Fruit fly (Drosophila melanogaster) whole organism, embryonic: ENCODE measurements around the gene Lamtor5.
A peak's percentile ranks its signal among the peaks of the same experiment; 100 is the strongest.

ENCODE experiments used
- ATbp ChIP-seq: fragments of 200-800 bp; sonication (Bioruptor generic); optimal IDR thresholded peaks from 2 replicates; lab custom pipeline; 2017; ENCODE audit warnings: missing biosample characterization, mild to moderate bottlenecking, missing genetic modification characterization, missing genetic modification reagents
- Bgb ChIP-seq: fragments of 200-800 bp; sonication (Bioruptor generic); IDR thresholded peaks from 2 replicates; pipeline ENCODE4 v1.3.6; 2022; ENCODE audit warnings: missing biosample characterization, missing genetic modification characterization; ENCODE audit not compliant: partially characterized antibody
- C15 ChIP-seq: fragments of 200-800 bp; sonication (Bioruptor generic); IDR thresholded peaks from 3 replicates; pipeline ENCODE4 v1.3.6; 2022; ENCODE audit warnings: missing biosample characterization, missing genetic modification characterization
- CG1024 ChIP-seq: fragments of 200-800 bp; sonication (Bioruptor generic); IDR thresholded peaks from 2 replicates; pipeline ENCODE4 v1.3.6; 2022; ENCODE audit warnings: missing biosample characterization, missing genetic modification characterization
- CG10321 ChIP-seq: fragments of 200-800 bp; sonication (Bioruptor generic); IDR thresholded peaks from 2 replicates; pipeline ENCODE4 v1.3.6; 2022; ENCODE audit warnings: missing biosample characterization, missing genetic modification characterization
- CG10431 ChIP-seq: fragments of 200-800 bp; sonication (Bioruptor generic); optimal IDR thresholded peaks from 3 replicates; lab custom pipeline; 2018; ENCODE audit warnings: missing biosample characterization, mild to moderate bottlenecking, missing genetic modification characterization
- CG10654 ChIP-seq: fragments of 200-800 bp; sonication (Bioruptor generic); optimal IDR thresholded peaks from 2 replicates; lab custom pipeline; 2016; ENCODE audit warnings: missing biosample characterization, missing genetic modification characterization
- CG12299 ChIP-seq: fragments of 200-800 bp; sonication (Bioruptor generic); optimal IDR thresholded peaks from 2 replicates; lab custom pipeline; 2018; ENCODE audit warnings: missing biosample characterization, mild to moderate bottlenecking, missing genetic modification characterization
- CG12744 ChIP-seq: fragments of 200-800 bp; sonication (Bioruptor generic); optimal IDR thresholded peaks from 2 replicates; lab custom pipeline; 2016; ENCODE audit warnings: missing biosample characterization, missing genetic modification characterization
- CG13287 ChIP-seq: fragments of 200-800 bp; sonication (Bioruptor generic); IDR thresholded peaks from 2 replicates; pipeline ENCODE4 v1.3.6; 2022; ENCODE audit warnings: missing biosample characterization, missing genetic modification characterization; ENCODE audit not compliant: partially characterized antibody
- CG1529 ChIP-seq: fragments of 200-800 bp; sonication (Bioruptor generic); optimal IDR thresholded peaks from 3 replicates; lab custom pipeline; 2018; ENCODE audit warnings: missing biosample characterization, missing genetic modification characterization
- CG15514 ChIP-seq: fragments of 200-800 bp; sonication (Bioruptor generic); optimal IDR thresholded peaks from 3 replicates; lab custom pipeline; 2017; ENCODE audit warnings: missing biosample characterization, missing genetic modification characterization, mild to moderate bottlenecking, moderate library complexity, missing genetic modification reagents
- CG1602 ChIP-seq: fragments of 200-800 bp; sonication (Bioruptor generic); optimal IDR thresholded peaks from 3 replicates; lab custom pipeline; 2016; ENCODE audit warnings: missing biosample characterization, missing genetic modification characterization
- CG16815 ChIP-seq: fragments of 200-800 bp; sonication (Bioruptor generic); optimal IDR thresholded peaks from 3 replicates; lab custom pipeline; 2017; ENCODE audit warnings: missing biosample characterization, mild to moderate bottlenecking, missing genetic modification characterization
- CG16863 ChIP-seq: fragments of 200-800 bp; sonication (Bioruptor generic); optimal IDR thresholded peaks from 3 replicates; lab custom pipeline; 2016; ENCODE audit warnings: missing biosample characterization, missing genetic modification characterization
- CG18619 ChIP-seq: fragments of 200-800 bp; sonication (Bioruptor generic); optimal IDR thresholded peaks from 3 replicates; lab custom pipeline; 2017; ENCODE audit warnings: missing biosample characterization, mild to moderate bottlenecking, missing genetic modification characterization
- CG31365 ChIP-seq: fragments of 200-800 bp; sonication (Bioruptor generic); optimal IDR thresholded peaks from 2 replicates; lab custom pipeline; 2018; ENCODE audit warnings: missing biosample characterization, mild to moderate bottlenecking, missing genetic modification characterization
- CG3163 ChIP-seq: fragments of 200-800 bp; sonication (Bioruptor generic); optimal IDR thresholded peaks from 3 replicates; lab custom pipeline; 2016; ENCODE audit warnings: missing biosample characterization, missing genetic modification characterization
- CG3838 ChIP-seq: fragments of 200-800 bp; sonication (Bioruptor generic); optimal IDR thresholded peaks from 3 replicates; lab custom pipeline; 2016; ENCODE audit warnings: missing biosample characterization, missing genetic modification characterization
- CG3847 ChIP-seq: fragments of 200-800 bp; sonication (Bioruptor generic); IDR thresholded peaks from 2 replicates; pipeline ENCODE4 v1.3.6; 2022; ENCODE audit warnings: missing biosample characterization, missing genetic modification characterization
- CG4360 ChIP-seq: fragments of 200-800 bp; sonication (Bioruptor generic); IDR thresholded peaks from 2 replicates; pipeline ENCODE4 v1.3.6; 2022; ENCODE audit warnings: missing biosample characterization, missing genetic modification characterization
- CG6854 ChIP-seq: fragments of 200-800 bp; sonication (Bioruptor generic); optimal IDR thresholded peaks from 3 replicates; lab custom pipeline; 2017; ENCODE audit warnings: missing biosample characterization, mild to moderate bottlenecking, missing genetic modification characterization
- CG8281 ChIP-seq: fragments of 200-800 bp; sonication (Bioruptor generic); optimal IDR thresholded peaks from 2 replicates; lab custom pipeline; 2018; ENCODE audit warnings: missing biosample characterization, mild to moderate bottlenecking, missing genetic modification characterization, moderate library complexity
- CrebB ChIP-seq: fragments of 200-800 bp; sonication (Bioruptor generic); optimal IDR thresholded peaks from 3 replicates; lab custom pipeline; 2018; ENCODE audit warnings: missing biosample characterization, mild to moderate bottlenecking, missing genetic modification characterization
- Ets65A ChIP-seq: fragments of 200-800 bp; sonication (Bioruptor generic); peaks from one replicate; lab custom pipeline; 2016; ENCODE audit warnings: missing biosample characterization, missing genetic modification characterization
- Hr3 ChIP-seq: fragments of 200-800 bp; sonication (Bioruptor generic); optimal IDR thresholded peaks from 3 replicates; lab custom pipeline; 2016; ENCODE audit warnings: missing biosample characterization, missing genetic modification characterization
- MTF-1 ChIP-seq: fragments of 200-800 bp; sonication (Bioruptor generic); optimal IDR thresholded peaks from 2 replicates; lab custom pipeline; 2018; ENCODE audit warnings: missing biosample characterization, mild to moderate bottlenecking, missing genetic modification characterization, borderline replicate concordance
- Meics ChIP-seq: fragments of 200-800 bp; sonication (Bioruptor generic); optimal IDR thresholded peaks from 2 replicates; lab custom pipeline; 2017; ENCODE audit warnings: missing biosample characterization, mild to moderate bottlenecking, missing genetic modification characterization
- NC2α ChIP-seq: fragments of 200-800 bp; sonication (Bioruptor generic); optimal IDR thresholded peaks from 2 replicates; lab custom pipeline; 2016; ENCODE audit warnings: missing biosample characterization, missing genetic modification characterization
- Nf-YB ChIP-seq: fragments of 200-800 bp; sonication (Bioruptor generic); optimal IDR thresholded peaks from 3 replicates; lab custom pipeline; 2019; ENCODE audit warnings: missing biosample characterization, mild to moderate bottlenecking, missing genetic modification characterization, moderate library complexity
- Poxn ChIP-seq: fragments of 200-800 bp; sonication (Bioruptor generic); IDR thresholded peaks from 2 replicates; pipeline ENCODE4 v1.3.6; 2022; ENCODE audit warnings: missing biosample characterization, missing genetic modification characterization
- Rfx ChIP-seq: fragments of 200-800 bp; sonication (Bioruptor generic); IDR thresholded peaks from 2 replicates; pipeline ENCODE4 v1.3.6; 2022; ENCODE audit warnings: missing biosample characterization, missing genetic modification characterization
- TFAM ChIP-seq: fragments of 200-800 bp; sonication (Bioruptor generic); optimal IDR thresholded peaks from 2 replicates; lab custom pipeline; 2017; ENCODE audit warnings: missing biosample characterization, missing genetic modification characterization, inconsistent platforms
- cas ChIP-seq: fragments of 200-800 bp; sonication (Bioruptor generic); IDR thresholded peaks from 2 replicates; pipeline ENCODE4 v1.3.6; 2022; ENCODE audit warnings: missing biosample characterization, missing genetic modification characterization
- chif ChIP-seq, 2 experiments: fragments of 200-800 bp; sonication (Bioruptor generic); optimal IDR thresholded peaks; 3 replicates each; lab custom pipeline; 2016; ENCODE audit warnings: missing biosample characterization in 2 of 2, missing genetic modification characterization in 2 of 2
- corto ChIP-seq: fragments of 200-800 bp; sonication (Bioruptor generic); optimal IDR thresholded peaks from 2 replicates; lab custom pipeline; 2016; ENCODE audit warnings: missing biosample characterization, mild to moderate bottlenecking, missing genetic modification characterization, moderate library complexity
- crp ChIP-seq, 2 experiments: fragments of 200-800 bp; sonication (Bioruptor generic); optimal IDR thresholded peaks; 2 replicates in 1 of 2; 3 replicates in 1 of 2; lab custom pipeline; 2017; ENCODE audit warnings: missing biosample characterization in 2 of 2, missing genetic modification characterization in 2 of 2, mild to moderate bottlenecking in 1 of 2, moderate library complexity in 1 of 2
- dm ChIP-seq: fragments of 200-800 bp; sonication (Bioruptor generic); optimal IDR thresholded peaks from 3 replicates; lab custom pipeline; 2016; ENCODE audit warnings: missing biosample characterization, missing genetic modification characterization
- ems ChIP-seq: fragments of 200-800 bp; sonication (Bioruptor generic); optimal IDR thresholded peaks from 3 replicates; lab custom pipeline; 2016; ENCODE audit warnings: missing biosample characterization, missing genetic modification characterization
- en ChIP-seq: fragments of 200-800 bp; sonication (Bioruptor generic); optimal IDR thresholded peaks from 2 replicates; lab custom pipeline; 2016; ENCODE audit warnings: missing biosample characterization, missing genetic modification characterization
- ewg ChIP-seq: fragments of 200-800 bp; sonication (Bioruptor generic); optimal IDR thresholded peaks from 3 replicates; lab custom pipeline; 2017; ENCODE audit warnings: mild to moderate bottlenecking, missing biosample characterization, missing genetic modification reagents, missing genetic modification characterization
- gce ChIP-seq: fragments of 200-800 bp; sonication (Bioruptor generic); IDR thresholded peaks from 3 replicates; pipeline ENCODE4 v1.3.6; 2022; ENCODE audit warnings: missing biosample characterization, missing genetic modification characterization
- gem ChIP-seq: fragments of 200-800 bp; sonication (Bioruptor generic); optimal IDR thresholded peaks from 2 replicates; lab custom pipeline; 2019; ENCODE audit warnings: missing biosample characterization, mild to moderate bottlenecking, missing genetic modification characterization, moderate library complexity
- hb ChIP-seq: fragments of 200-800 bp; sonication (Bioruptor generic); IDR thresholded peaks from 3 replicates; pipeline ENCODE4 v1.3.6; 2022; ENCODE audit warnings: missing biosample characterization, missing genetic modification characterization; ENCODE audit not compliant: partially characterized antibody
- lilli ChIP-seq: fragments of 200-800 bp; sonication (Bioruptor generic); optimal IDR thresholded peaks from 3 replicates; lab custom pipeline; 2016; ENCODE audit warnings: missing biosample characterization, missing genetic modification characterization
- pita ChIP-seq: fragments of 200-800 bp; sonication (Bioruptor generic); optimal IDR thresholded peaks from 2 replicates; lab custom pipeline; 2017; ENCODE audit warnings: missing biosample characterization, mild to moderate bottlenecking, missing genetic modification characterization
- ro ChIP-seq: fragments of 200-800 bp; sonication (Bioruptor generic); IDR thresholded peaks from 2 replicates; pipeline ENCODE4 v1.3.6; 2022; ENCODE audit warnings: missing biosample characterization, missing genetic modification characterization
- sens ChIP-seq: fragments of 200-800 bp; sonication (Bioruptor generic); peaks from one replicate; lab custom pipeline; 2016; ENCODE audit warnings: missing biosample characterization, missing genetic modification characterization
- slp2 ChIP-seq: fragments of 200-800 bp; sonication (Bioruptor generic); optimal IDR thresholded peaks from 2 replicates; lab custom pipeline; 2016; ENCODE audit warnings: missing biosample characterization, missing genetic modification characterization
- sob ChIP-seq: fragments of 200-800 bp; sonication (Bioruptor generic); IDR thresholded peaks from 2 replicates; pipeline ENCODE4 v1.3.6; 2022; ENCODE audit warnings: missing biosample characterization, missing genetic modification characterization
- zen ChIP-seq: fragments of 200-800 bp; sonication (Bioruptor generic); optimal IDR thresholded peaks from 3 replicates; lab custom pipeline; 2018; ENCODE audit warnings: missing biosample characterization, mild to moderate bottlenecking, missing genetic modification characterization, moderate library complexity

Gene Lamtor5

DNA sequence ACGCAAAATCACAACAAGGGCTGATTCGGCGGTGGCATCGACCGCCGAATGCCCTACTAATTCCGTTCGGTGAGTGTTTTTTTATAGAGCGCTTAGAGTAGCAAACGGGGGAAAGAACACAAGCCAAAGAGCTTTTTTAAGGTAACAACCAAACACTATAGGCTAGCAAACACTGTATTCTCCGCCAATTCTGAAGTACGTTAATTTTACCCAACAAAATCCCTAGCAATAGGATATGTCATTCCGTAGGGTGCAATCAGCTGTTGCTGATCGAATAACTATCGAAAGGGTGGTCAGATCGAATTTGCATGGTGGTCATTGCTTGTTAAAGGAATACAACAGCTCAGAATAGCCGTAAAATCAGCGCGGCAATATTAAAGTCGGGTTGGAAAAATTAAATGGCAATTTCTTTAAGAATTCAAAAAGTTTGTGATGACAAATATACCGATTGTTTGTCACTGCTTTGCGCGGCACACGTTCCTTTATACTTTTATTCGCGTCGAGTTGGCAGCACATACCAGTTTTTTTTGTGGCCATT lies 49.0 kb upstream of the Lamtor5 start, which contains the start of gene mip130 (continued):
- TF ChIP-seq CrebB, result no peak
- no peak for TF ChIP-seq Poxn (GFP tag; lab: Robert Waterston, UW)
- no peak for TF ChIP-seq CG3163 (GFP tag; lab: Kevin White, UChicago)
- peak in 1 of 2 experiments; percentile 4 for TF ChIP-seq chif (GFP tag; optimal IDR thresholded peaks at IDR 0.05; lab: Kevin White, UChicago)
- TF ChIP-seq hb (GFP tag; lab: Robert Waterston, UW), result 0 out of 3 replicates have a peak, but pooled peaks have one; percentile 50
- no peak for TF ChIP-seq pita (GFP tag; lab: Kevin White, UChicago)
- TF ChIP-seq ems (GFP tag; lab: Kevin White, UChicago), result peak; percentile 25
- no peak for TF ChIP-seq gce (GFP tag; lab: Robert Waterston, UW)
- peak; percentile 68 for TF ChIP-seq Bgb (GFP tag; lab: Robert Waterston, UW)
- no peak for TF ChIP-seq CG6854 (GFP tag; lab: Kevin White, UChicago)
- no peak for TF ChIP-seq en (GFP tag; lab: Kevin White, UChicago)
- TF ChIP-seq ewg (GFP tag; lab: Kevin White, UChicago), result no peak
- TF ChIP-seq corto (GFP tag; lab: Kevin White, UChicago), result no peak
- TF ChIP-seq sob (GFP tag; lab: Robert Waterston, UW), result peak; percentile 64; the same call in 1 of the 2 replicates
- TF ChIP-seq CG18619 (GFP tag; lab: Kevin White, UChicago), result peak; percentile 53
- no peak for TF ChIP-seq CG4360 (GFP tag; lab: Robert Waterston, UW)
- no peak for TF ChIP-seq ro (GFP tag; lab: Robert Waterston, UW)
- no peak for TF ChIP-seq CG12744
- TF ChIP-seq Hr3 (GFP tag; lab: Kevin White, UChicago), result peak; percentile 52
- TF ChIP-seq CG13287, result peak; percentile 81
- TF ChIP-seq NC2α (GFP tag; lab: Kevin White, UChicago), result no peak
- no peak for TF ChIP-seq gem (tag; lab: Kevin White, UChicago)
- peak; percentile 57 for TF ChIP-seq Meics (GFP tag; lab: Kevin White, UChicago)
- TF ChIP-seq CG10321 (GFP tag; lab: Robert Waterston, UW), result no peak
- TF ChIP-seq lilli (GFP tag; lab: Kevin White, UChicago), result peak; percentile 11
- TF ChIP-seq CG31365 (tag; lab: Kevin White, UChicago), result no peak
- TF ChIP-seq slp2 (GFP tag; lab: Kevin White, UChicago), result peak; percentile 22
- peak; percentile 53 for TF ChIP-seq ATbp (GFP tag; lab: Kevin White, UChicago)
- no peak for TF ChIP-seq CG1529 (GFP tag; lab: Kevin White, UChicago)
- no peak for TF ChIP-seq TFAM
- TF ChIP-seq CG3838 (GFP tag; lab: Kevin White, UChicago), result no peak
- TF ChIP-seq CG16815 (GFP tag; lab: Kevin White, UChicago), result no peak
- peak; percentile 88 for TF ChIP-seq sens (GFP tag; lab: Kevin White, UChicago)
- peak; percentile 31; the same call in 1 of the 2 replicates for TF ChIP-seq CG3847 (GFP tag; lab: Robert Waterston, UW)
- TF ChIP-seq CG8281 (tag; lab: Kevin White, UChicago), result no peak
- TF ChIP-seq Nf-YB, result no peak
- TF ChIP-seq MTF-1 (GFP tag; lab: Kevin White, UChicago), result no peak
- peak; percentile 24 for TF ChIP-seq CG1602 (GFP tag; lab: Kevin White, UChicago)
- peak; percentile 4 for TF ChIP-seq dm (GFP tag; lab: Kevin White, UChicago)
- TF ChIP-seq zen, result no peak
- TF ChIP-seq cas (GFP tag; lab: Robert Waterston, UW), result no peak
- no peak for TF ChIP-seq CG15514 (GFP tag; lab: Kevin White, UChicago)
- peak; percentile 35 to 85 for TF ChIP-seq crp (GFP tag; optimal IDR thresholded peaks at IDR 0.05; lab: Kevin White, UChicago)
- TF ChIP-seq C15, result no peak
- peak; percentile 12 for TF ChIP-seq CG10431 (GFP tag; lab: Kevin White, UChicago)
- peak; percentile 88 for TF ChIP-seq Ets65A
- peak; percentile 38 for TF ChIP-seq Rfx (GFP tag; lab: Robert Waterston, UW)
- TF ChIP-seq CG16863 (GFP tag; lab: Kevin White, UChicago), result no peak
- peak; percentile 9 for TF ChIP-seq CG10654 (GFP tag; lab: Kevin White, UChicago)
- TF ChIP-seq CG12299 (tag; lab: Kevin White, UChicago), result peak; percentile 51
- 0 out of 2 replicates have a peak, but pooled peaks have one; percentile 36 for TF ChIP-seq CG1024 (GFP tag; lab: Robert Waterston, UW)
